Worm (Caenorhabditis elegans): Measurements from ENCODE around the gene mua-3.

DNA sequence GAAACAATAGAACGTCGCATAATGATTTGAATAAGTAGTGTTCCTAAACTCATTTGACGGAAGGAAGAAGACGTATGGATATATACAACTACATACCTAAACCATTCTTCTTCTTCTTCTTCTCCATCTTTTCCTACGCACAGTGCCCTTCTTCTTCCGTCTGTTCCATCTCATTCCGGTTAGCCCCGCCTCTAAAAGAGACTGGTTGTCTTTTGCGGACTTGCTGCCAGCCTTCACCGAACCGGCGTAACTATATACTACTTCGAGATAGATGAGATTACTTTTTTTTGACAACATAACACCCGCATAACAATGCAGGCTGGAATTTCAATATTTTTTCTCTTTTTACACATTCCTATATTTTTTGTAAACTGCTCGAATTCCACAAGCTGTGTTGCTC is at the start of gene mua-3, which contains the start of gene K08E5.5:
- TF ChIP-seq ama-1 (optimal IDR thresholded peaks at IDR 0.05) = no peak
- no peak for TF ChIP-seq flt-1 (GFP tag; IDR thresholded peaks at IDR 0.05)
- no peak for TF ChIP-seq scrt-1 (GFP tag; IDR thresholded peaks at IDR 0.05)
- no peak for TF ChIP-seq tbx-37 (GFP tag; conservative IDR thresholded peaks at IDR 0.05)
- no peak for TF ChIP-seq hmbx-1 (tag; optimal IDR thresholded peaks at IDR 0.05)
- TF ChIP-seq B0310.2 (tag; optimal IDR thresholded peaks at IDR 0.05) = no peak
- no peak for TF ChIP-seq hnd-1 (tag; optimal IDR thresholded peaks at IDR 0.05)
- TF ChIP-seq aly-1 (tag; optimal IDR thresholded peaks at IDR 0.05) = no peak
- TF ChIP-seq ceh-13 (GFP tag; optimal IDR thresholded peaks at IDR 0.05) = no peak
- TF ChIP-seq hmg-4 (GFP tag; optimal IDR thresholded peaks at IDR 0.05) = no peak
- no peak for TF ChIP-seq sea-1 (GFP tag; conservative IDR thresholded peaks at IDR 0.05)
- TF ChIP-seq F13C5.2 (tag; optimal IDR thresholded peaks at IDR 0.05) = no peak
- TF ChIP-seq pes-1 (GFP tag; IDR thresholded peaks at IDR 0.05) = no peak
